Worm (Caenorhabditis elegans) whole organism, early embryonic: Measurements from ENCODE around the gene clec-134.

Source experiments
- B0310.2 ChIP-seq: sonication (generic microtip); optimal IDR thresholded peaks from 2 replicates; lab custom pipeline; 2016; ENCODE audit warnings: mild to moderate bottlenecking, missing genetic modification characterization, missing compliant biosample characterization
- F13C5.2 ChIP-seq: sonication (generic microtip); optimal IDR thresholded peaks from 2 replicates; lab custom pipeline; 2017; ENCODE audit warnings: mild to moderate bottlenecking, missing genetic modification characterization, inconsistent platforms, missing compliant biosample characterization
- aly-1 ChIP-seq: sonication (generic microtip); optimal IDR thresholded peaks from 2 replicates; lab custom pipeline; 2016; ENCODE audit warnings: missing genetic modification characterization, missing compliant biosample characterization
- ama-1 ChIP-seq: fragments of 150-350 bp; optimal IDR thresholded peaks from 2 replicates; lab custom pipeline; 2014
- ceh-13 ChIP-seq: fragments of 200-800 bp; sonication (Bioruptor generic); optimal IDR thresholded peaks from 2 replicates; lab custom pipeline; 2018; ENCODE audit warnings: mild to moderate bottlenecking, missing genetic modification characterization, missing compliant biosample characterization
- ceh-36 ChIP-seq: sonication (generic microtip); optimal IDR thresholded peaks from 2 replicates; lab custom pipeline; 2016; ENCODE audit warnings: missing genetic modification characterization, inconsistent platforms, missing compliant biosample characterization
- ets-7 ChIP-seq: sonication (generic microtip); optimal IDR thresholded peaks from 2 replicates; lab custom pipeline; 2016; ENCODE audit warnings: missing genotype, missing genetic modification characterization, missing compliant biosample characterization
- flt-1 ChIP-seq: fragments of 200-800 bp; sonication (Bioruptor generic); IDR thresholded peaks from 2 replicates; pipeline ENCODE4 v1.3.6; 2022; ENCODE audit warnings: missing genetic modification characterization, missing compliant biosample characterization
- hmbx-1 ChIP-seq: sonication (generic microtip); optimal IDR thresholded peaks from 2 replicates; lab custom pipeline; 2016; ENCODE audit warnings: mild to moderate bottlenecking, missing genetic modification characterization, missing compliant biosample characterization
- hmg-4 ChIP-seq: fragments of 200-800 bp; sonication (Bioruptor generic); optimal IDR thresholded peaks from 2 replicates; lab custom pipeline; 2018; ENCODE audit warnings: mild to moderate bottlenecking, missing genetic modification characterization, missing compliant biosample characterization
- hnd-1 ChIP-seq: sonication (generic microtip); optimal IDR thresholded peaks from 2 replicates; lab custom pipeline; 2016; ENCODE audit warnings: missing genetic modification characterization, missing compliant biosample characterization
- pes-1 ChIP-seq: fragments of 200-800 bp; sonication (Bioruptor generic); IDR thresholded peaks from 2 replicates; pipeline ENCODE4 v1.3.6; 2022; ENCODE audit warnings: missing genetic modification reagents, missing genetic modification characterization, missing compliant biosample characterization
- scrt-1 ChIP-seq: fragments of 200-800 bp; sonication (Bioruptor generic); IDR thresholded peaks from 2 replicates; pipeline ENCODE4 v1.3.6; 2022; ENCODE audit warnings: missing genetic modification characterization, missing compliant biosample characterization
- sea-1 ChIP-seq: fragments of 200-800 bp; sonication (Bioruptor generic); conservative IDR thresholded peaks from 2 replicates; pipeline ENCODE4 v1.3.6; 2022; ENCODE audit warnings: missing genetic modification characterization, missing compliant biosample characterization
- tbx-11 ChIP-seq: fragments of 200-800 bp; sonication (Bioruptor generic); IDR thresholded peaks from 2 replicates; pipeline ENCODE4 v1.3.6; 2022; ENCODE audit warnings: missing genetic modification characterization, missing compliant biosample characterization
- tbx-37 ChIP-seq: fragments of 200-800 bp; sonication (Bioruptor generic); conservative IDR thresholded peaks from 2 replicates; pipeline ENCODE4 v1.3.6; 2022; ENCODE audit warnings: missing genetic modification reagents, missing genetic modification characterization, missing compliant biosample characterization
- tra-4 ChIP-seq: sonication (generic microtip); optimal IDR thresholded peaks from 2 replicates; lab custom pipeline; 2017; ENCODE audit warnings: missing genetic modification characterization, missing compliant biosample characterization

Gene clec-134

DNA sequence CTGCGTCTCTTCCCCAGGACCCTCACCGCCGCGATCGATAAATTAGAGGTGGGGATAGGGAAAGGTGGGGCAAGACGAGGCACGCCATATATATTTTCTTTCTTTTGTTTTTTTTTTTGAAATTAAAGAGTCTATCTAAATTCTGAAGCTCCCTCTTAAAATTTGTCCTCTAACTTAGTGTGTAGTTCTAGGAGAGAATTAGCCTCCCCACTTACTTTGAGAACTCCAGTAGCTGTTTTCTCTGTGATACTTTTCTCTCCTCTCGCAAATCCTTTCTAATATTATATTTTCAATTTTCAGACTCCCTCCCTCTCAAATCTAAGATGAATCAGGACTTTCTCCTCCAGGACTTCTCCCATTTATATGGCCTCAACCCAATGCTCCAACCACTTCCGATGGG lies 42.1 kb downstream of the clec-134 start, which contains the start of gene M151.7:
Gene M151.7 (plus strand): TSS at position 301 of the 400 bp plus-strand sequence.
- TF ChIP-seq ceh-36: no peak
- TF ChIP-seq tra-4 (tag; lab: Kevin White, UChicago): no peak
- no peak for TF ChIP-seq tbx-37 (GFP tag; lab: Robert Waterston, UW)
- no peak for TF ChIP-seq tbx-11 (GFP tag; lab: Robert Waterston, UW)
- no peak for TF ChIP-seq sea-1 (GFP tag; lab: Robert Waterston, UW)
- no peak for TF ChIP-seq ceh-13 (GFP tag; lab: Kevin White, UChicago)
- no peak for TF ChIP-seq hnd-1
- no peak for TF ChIP-seq B0310.2 (tag; lab: Kevin White, UChicago)
- no peak for TF ChIP-seq aly-1 (tag; lab: Kevin White, UChicago)
- no peak for TF ChIP-seq scrt-1 (GFP tag; lab: Robert Waterston, UW)
- no peak for TF ChIP-seq hmbx-1
- TF ChIP-seq ets-7 (tag; lab: Kevin White, UChicago): no peak
- no peak for TF ChIP-seq F13C5.2 (tag; lab: Kevin White, UChicago)
- TF ChIP-seq ama-1: no peak
- TF ChIP-seq hmg-4 (GFP tag; lab: Kevin White, UChicago): no peak

DNA sequence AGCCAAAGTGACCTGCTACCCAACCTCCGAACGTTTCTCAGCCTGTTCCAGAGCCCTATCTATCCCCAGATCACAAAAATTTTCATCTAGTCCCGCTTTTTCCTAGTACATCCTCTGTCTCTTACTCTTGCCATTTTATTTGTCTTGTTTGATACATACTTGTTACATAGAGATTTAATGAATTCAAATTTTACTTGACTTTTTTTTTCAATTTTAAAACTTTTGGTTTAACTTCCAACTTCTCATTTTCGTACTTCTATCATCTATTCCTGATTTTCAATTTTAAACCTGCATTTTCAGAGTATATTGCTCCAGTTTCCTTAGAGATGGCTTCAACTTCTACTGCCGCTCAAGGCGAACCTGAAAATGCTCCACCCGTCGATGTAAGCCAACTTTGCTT lies 47.0 kb downstream of the clec-134 start, which contains the start of gene M151.3:
Gene M151.3 (plus strand): TSS at position 301 of the 400 bp plus-strand sequence.
- TF ChIP-seq tbx-11 (GFP tag; lab: Robert Waterston, UW) (no peak), ceh-13 (GFP tag; lab: Kevin White, UChicago) (no peak), ets-7 (tag; lab: Kevin White, UChicago) (no peak), ama-1 (no peak), scrt-1 (GFP tag; lab: Robert Waterston, UW) (no peak), hmg-4 (GFP tag; lab: Kevin White, UChicago) (no peak), tra-4 (tag; lab: Kevin White, UChicago) (no peak), sea-1 (GFP tag; lab: Robert Waterston, UW) (no peak), flt-1 (GFP tag; lab: Robert Waterston, UW) (no peak), pes-1 (GFP tag; lab: Robert Waterston, UW) (no peak), B0310.2 (tag; lab: Kevin White, UChicago) (no peak), tbx-37 (GFP tag; lab: Robert Waterston, UW) (no peak), ceh-36 (no peak), aly-1 (tag; lab: Kevin White, UChicago) (no peak), hmbx-1 (no peak), F13C5.2 (tag; lab: Kevin White, UChicago) (no peak)

DNA sequence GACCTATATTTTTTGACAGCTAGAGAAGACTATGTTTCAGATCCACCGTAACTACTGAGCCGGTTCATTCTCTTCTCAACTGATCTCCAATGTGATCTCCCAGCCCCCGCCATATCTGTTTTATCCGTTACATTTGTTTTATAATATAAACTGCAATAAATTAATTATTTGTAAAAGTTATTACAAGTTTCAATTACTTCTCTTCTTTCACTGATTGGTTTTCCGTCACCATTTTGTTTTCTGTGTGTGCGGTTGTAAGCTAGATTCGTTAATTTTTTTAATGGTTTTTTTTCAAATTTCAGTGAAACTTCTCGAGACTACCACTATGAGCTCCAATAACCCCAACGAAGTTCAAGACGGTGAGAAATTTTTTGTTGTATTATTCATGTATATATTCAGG lies 50.9 kb downstream of the clec-134 start, which contains the start of gene M151.2:
Gene M151.2 (plus strand): TSS at position 301 of the 400 bp plus-strand sequence.
- no peak for TF ChIP-seq tra-4 (tag; lab: Kevin White, UChicago)
